Worm (Caenorhabditis elegans) whole organism, early embryonic: ENCODE measurements around the gene ntl-2.

Experiments used
- ceh-13 ChIP-seq: fragments of 200-800 bp; sonication (Bioruptor generic); optimal IDR thresholded peaks from 2 replicates; lab custom pipeline; 2018; ENCODE audit warnings: mild to moderate bottlenecking, missing genetic modification characterization, missing compliant biosample characterization
- sea-1 ChIP-seq: fragments of 200-800 bp; sonication (Bioruptor generic); conservative IDR thresholded peaks from 2 replicates; pipeline ENCODE4 v1.3.6; 2022; ENCODE audit warnings: missing genetic modification characterization, missing compliant biosample characterization

DNA sequence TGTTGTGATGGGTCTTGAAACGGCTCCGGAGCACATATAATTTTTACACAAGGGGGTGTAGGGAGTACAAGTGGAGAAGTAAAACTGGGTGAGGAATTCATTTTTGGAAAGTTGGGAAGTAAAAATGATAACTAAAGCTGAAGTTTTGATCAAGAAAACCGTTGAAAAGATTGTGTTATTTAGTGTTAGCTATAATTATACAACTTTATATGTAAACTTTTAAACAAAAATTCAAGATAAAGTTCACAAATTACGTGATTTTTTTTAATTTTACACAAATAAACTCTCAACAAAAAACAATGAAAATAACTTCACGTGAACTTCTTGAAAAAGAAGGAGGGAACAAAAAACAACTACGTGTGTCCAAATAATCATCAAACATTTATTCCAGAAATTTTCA lies 21.0 kb downstream of the ntl-2 start, which contains the start of the genes H20J04.7 and H20J04.1:
- no peak for TF ChIP-seq sea-1 (GFP tag; lab: Robert Waterston, UW)
- no peak for TF ChIP-seq ceh-13 (GFP tag; lab: Kevin White, UChicago)
